Worm (Caenorhabditis elegans): ENCODE data around the gene ddo-2.

ddo-2 gene

ce11 chrV:7436911-7437310, 1.4 kb upstream of the ddo-2 start:
- no peak for TF ChIP-seq C34B4.2 (tag; optimal IDR thresholded peaks at IDR 0.05)
- no peak for TF ChIP-seq fkh-4 (tag; optimal IDR thresholded peaks at IDR 0.05; ENCODE audit: borderline replicate concordance)
- TF ChIP-seq egl-27 (tag; optimal IDR thresholded peaks at IDR 0.05), result no peak
- no peak for TF ChIP-seq unc-98 (GFP tag; IDR thresholded peaks at IDR 0.05)
- no peak for TF ChIP-seq zip-4 (GFP tag; optimal IDR thresholded peaks at IDR 0.05)
- TF ChIP-seq nhr-85 (tag), result peak; percentile 93
- no peak for TF ChIP-seq sup-37 (GFP tag; optimal IDR thresholded peaks at IDR 0.05)
- peak in 2 of 3 experiments; percentile 20 to 31 for TF ChIP-seq dpl-1 (GFP tag; optimal IDR thresholded peaks at IDR 0.05)
- TF ChIP-seq rnt-1 (tag; optimal IDR thresholded peaks at IDR 0.05), result no peak
- TF ChIP-seq lsy-2 (tag; optimal IDR thresholded peaks at IDR 0.05), result peak in 1 of 2 experiments; percentile 44
- TF ChIP-seq alr-1 (tag; optimal IDR thresholded peaks at IDR 0.05; ENCODE audit: borderline replicate concordance), result no peak
- TF ChIP-seq pag-3 (tag; optimal IDR thresholded peaks at IDR 0.05; ENCODE audit: borderline replicate concordance, insufficient read depth), result no peak
- TF ChIP-seq pqm-1 (tag; optimal IDR thresholded peaks at IDR 0.05), result no peak
- TF ChIP-seq snu-23 (GFP tag; optimal IDR thresholded peaks at IDR 0.05), result peak; percentile 74
- TF ChIP-seq lin-15B (tag; optimal IDR thresholded peaks at IDR 0.05), result no peak
- TF ChIP-seq xbp-1 (tag; optimal IDR thresholded peaks at IDR 0.05), result no peak
- TF ChIP-seq vab-15 (tag; optimal IDR thresholded peaks at IDR 0.05), result peak; percentile 21
- no peak for TF ChIP-seq nhr-11 (tag; optimal IDR thresholded peaks at IDR 0.05)
- TF ChIP-seq elt-3 (tag; optimal IDR thresholded peaks at IDR 0.05), result peak in 4 of 6 experiments; percentile 0 to 97 (median 50)
- no peak for TF ChIP-seq nhr-77 (tag; optimal IDR thresholded peaks at IDR 0.05)
- TF ChIP-seq tlp-1 (tag; optimal IDR thresholded peaks at IDR 0.05), result no peak
- no peak for TF ChIP-seq hlh-4 (tag; optimal IDR thresholded peaks at IDR 0.05)
- TF ChIP-seq unc-86 (tag; optimal IDR thresholded peaks at IDR 0.05), result no peak
- no peak for TF ChIP-seq ets-5 (GFP tag; IDR thresholded peaks at IDR 0.05)
- TF ChIP-seq swsn-7 (tag; optimal IDR thresholded peaks at IDR 0.05), result peak; percentile 4
- no peak for TF ChIP-seq ces-1 (GFP tag; optimal IDR thresholded peaks at IDR 0.05)
- TF ChIP-seq Y116A8C.19 (tag; optimal IDR thresholded peaks at IDR 0.05; ENCODE audit: borderline replicate concordance), result no peak
- TF ChIP-seq nhr-237 (tag; optimal IDR thresholded peaks at IDR 0.05), result no peak
- TF ChIP-seq isw-1 (GFP tag; IDR thresholded peaks at IDR 0.05), result no peak
- no peak for TF ChIP-seq pax-3 (tag; optimal IDR thresholded peaks at IDR 0.05)
- TF ChIP-seq irx-1 (tag; optimal IDR thresholded peaks at IDR 0.05), result no peak
- no peak for TF ChIP-seq fos-1 (tag; optimal IDR thresholded peaks at IDR 0.05)
- TF ChIP-seq efl-1 (optimal IDR thresholded peaks at IDR 0.05), result peak in 1 of 2 experiments; percentile 14
- TF ChIP-seq efl-1 (GFP tag; optimal IDR thresholded peaks at IDR 0.05 in 1 of 2), result peak in 1 of 2 experiments; percentile 1
- TF ChIP-seq egl-13 (tag; optimal IDR thresholded peaks at IDR 0.05), result no peak
- TF ChIP-seq ztf-11 (tag; optimal IDR thresholded peaks at IDR 0.05), result no peak
- TF ChIP-seq mef-2 (tag; optimal IDR thresholded peaks at IDR 0.05), result no peak
- TF ChIP-seq ceh-90 (tag; optimal IDR thresholded peaks at IDR 0.05), result no peak
- TF ChIP-seq snpc-4 (tag; optimal IDR thresholded peaks at IDR 0.05), result no peak
- TF ChIP-seq lin-35 (GFP tag; optimal IDR thresholded peaks at IDR 0.05), result peak in 1 of 2 experiments; percentile 84
- no peak for TF ChIP-seq aly-2 (tag; optimal IDR thresholded peaks at IDR 0.05)
- peak; percentile 64 for TF ChIP-seq grh-1 (GFP tag; IDR thresholded peaks at IDR 0.05)
- no peak for TF ChIP-seq sox-4 (tag; optimal IDR thresholded peaks at IDR 0.05)
- TF ChIP-seq ama-1 (optimal IDR thresholded peaks at IDR 0.05), result peak; percentile 87
- no peak for TF ChIP-seq nhr-76 (tag; optimal IDR thresholded peaks at IDR 0.05)
- TF ChIP-seq mab-9 (GFP tag; IDR thresholded peaks at IDR 0.05), result no peak
- TF ChIP-seq blmp-1 (tag; optimal IDR thresholded peaks at IDR 0.05), result peak; percentile 94
- TF ChIP-seq zag-1 (tag; optimal IDR thresholded peaks at IDR 0.05), result no peak
- no peak for TF ChIP-seq unc-30 (tag; optimal IDR thresholded peaks at IDR 0.05)
- no peak for TF ChIP-seq ceh-63 (GFP tag; optimal IDR thresholded peaks at IDR 0.05)
- TF ChIP-seq lin-13 (GFP tag; optimal IDR thresholded peaks at IDR 0.05), result no peak
- no peak for TF ChIP-seq C04F5.9 (tag; optimal IDR thresholded peaks at IDR 0.05)
- TF ChIP-seq ceh-82 (tag; optimal IDR thresholded peaks at IDR 0.05), result no peak
- TF ChIP-seq hpl-2 (GFP tag; optimal IDR thresholded peaks at IDR 0.05), result no peak

All from whole organism, L1 larva.